Worm (Caenorhabditis elegans): ENCODE data around the gene bcat-1.

ce11 chrX:12852575-12852974, 24.7 kb upstream of the bcat-1 start, which contains the start of gene chd-3:
- TF ChIP-seq hlh-26 (GFP tag; conservative IDR thresholded peaks at IDR 0.05) = no peak
- no peak for TF ChIP-seq him-1 (tag; optimal IDR thresholded peaks at IDR 0.05)
- TF ChIP-seq unc-62 (GFP tag; optimal IDR thresholded peaks at IDR 0.05) = no peak
- TF ChIP-seq lin-26 (GFP tag; IDR thresholded peaks at IDR 0.05) = no peak
- no peak for TF ChIP-seq Y53G8AR.9 (GFP tag; conservative IDR thresholded peaks at IDR 0.05)
- no peak for TF ChIP-seq mxl-1 (tag; optimal IDR thresholded peaks at IDR 0.05)
- no peak for TF ChIP-seq ceh-79 (tag; optimal IDR thresholded peaks at IDR 0.05)
- TF ChIP-seq madf-3 (GFP tag; IDR thresholded peaks at IDR 0.05) = no peak

All from whole organism, young adult.